Worm (Caenorhabditis elegans) whole organism, early embryonic: Measurements from ENCODE around the gene C49A9.5.

ENCODE experiments used
- B0310.2 ChIP-seq: sonication (generic microtip); optimal IDR thresholded peaks from 2 replicates; lab custom pipeline; 2016; ENCODE audit warnings: mild to moderate bottlenecking, missing genetic modification characterization, missing compliant biosample characterization
- F13C5.2 ChIP-seq: sonication (generic microtip); optimal IDR thresholded peaks from 2 replicates; lab custom pipeline; 2017; ENCODE audit warnings: mild to moderate bottlenecking, missing genetic modification characterization, inconsistent platforms, missing compliant biosample characterization
- aly-1 ChIP-seq: sonication (generic microtip); optimal IDR thresholded peaks from 2 replicates; lab custom pipeline; 2016; ENCODE audit warnings: missing genetic modification characterization, missing compliant biosample characterization
- ama-1 ChIP-seq: fragments of 150-350 bp; optimal IDR thresholded peaks from 2 replicates; lab custom pipeline; 2014
- ceh-13 ChIP-seq: fragments of 200-800 bp; sonication (Bioruptor generic); optimal IDR thresholded peaks from 2 replicates; lab custom pipeline; 2018; ENCODE audit warnings: mild to moderate bottlenecking, missing genetic modification characterization, missing compliant biosample characterization
- ceh-36 ChIP-seq: sonication (generic microtip); optimal IDR thresholded peaks from 2 replicates; lab custom pipeline; 2016; ENCODE audit warnings: missing genetic modification characterization, inconsistent platforms, missing compliant biosample characterization
- ets-7 ChIP-seq: sonication (generic microtip); optimal IDR thresholded peaks from 2 replicates; lab custom pipeline; 2016; ENCODE audit warnings: missing genotype, missing genetic modification characterization, missing compliant biosample characterization
- flt-1 ChIP-seq: fragments of 200-800 bp; sonication (Bioruptor generic); IDR thresholded peaks from 2 replicates; pipeline ENCODE4 v1.3.6; 2022; ENCODE audit warnings: missing genetic modification characterization, missing compliant biosample characterization
- hmbx-1 ChIP-seq: sonication (generic microtip); optimal IDR thresholded peaks from 2 replicates; lab custom pipeline; 2016; ENCODE audit warnings: mild to moderate bottlenecking, missing genetic modification characterization, missing compliant biosample characterization
- hmg-4 ChIP-seq: fragments of 200-800 bp; sonication (Bioruptor generic); optimal IDR thresholded peaks from 2 replicates; lab custom pipeline; 2018; ENCODE audit warnings: mild to moderate bottlenecking, missing genetic modification characterization, missing compliant biosample characterization
- hnd-1 ChIP-seq: sonication (generic microtip); optimal IDR thresholded peaks from 2 replicates; lab custom pipeline; 2016; ENCODE audit warnings: missing genetic modification characterization, missing compliant biosample characterization
- pes-1 ChIP-seq: fragments of 200-800 bp; sonication (Bioruptor generic); IDR thresholded peaks from 2 replicates; pipeline ENCODE4 v1.3.6; 2022; ENCODE audit warnings: missing genetic modification reagents, missing genetic modification characterization, missing compliant biosample characterization
- scrt-1 ChIP-seq: fragments of 200-800 bp; sonication (Bioruptor generic); IDR thresholded peaks from 2 replicates; pipeline ENCODE4 v1.3.6; 2022; ENCODE audit warnings: missing genetic modification characterization, missing compliant biosample characterization
- sea-1 ChIP-seq: fragments of 200-800 bp; sonication (Bioruptor generic); conservative IDR thresholded peaks from 2 replicates; pipeline ENCODE4 v1.3.6; 2022; ENCODE audit warnings: missing genetic modification characterization, missing compliant biosample characterization
- tbx-11 ChIP-seq: fragments of 200-800 bp; sonication (Bioruptor generic); IDR thresholded peaks from 2 replicates; pipeline ENCODE4 v1.3.6; 2022; ENCODE audit warnings: missing genetic modification characterization, missing compliant biosample characterization
- tbx-37 ChIP-seq: fragments of 200-800 bp; sonication (Bioruptor generic); conservative IDR thresholded peaks from 2 replicates; pipeline ENCODE4 v1.3.6; 2022; ENCODE audit warnings: missing genetic modification reagents, missing genetic modification characterization, missing compliant biosample characterization
- tra-4 ChIP-seq: sonication (generic microtip); optimal IDR thresholded peaks from 2 replicates; lab custom pipeline; 2017; ENCODE audit warnings: missing genetic modification characterization, missing compliant biosample characterization

Gene C49A9.5

DNA sequence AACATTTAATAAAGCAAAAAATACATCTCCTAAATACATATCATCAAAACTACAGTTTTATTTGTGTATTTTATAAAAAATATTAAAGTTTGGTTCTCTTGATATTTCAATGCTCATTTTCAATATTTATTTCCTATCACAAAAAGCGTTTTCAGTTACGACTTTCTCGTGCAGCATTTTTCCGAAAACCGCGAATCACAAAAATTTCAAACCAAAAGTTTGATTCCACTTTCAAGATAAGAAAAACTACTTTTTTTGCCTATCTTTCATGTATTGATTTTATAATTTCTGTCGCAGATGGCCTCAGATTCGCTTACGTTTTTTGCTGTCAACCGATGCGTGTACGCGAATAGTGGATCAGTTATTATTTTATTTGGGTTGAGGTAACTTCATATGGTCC is 6.0 kb downstream of the C49A9.5 start, which contains the start of gene C49A9.4:
C49A9.4 (plus strand) TSS at position 265 of the 400 bp plus-strand sequence.
- no peak for TF ChIP-seq tbx-11 (GFP tag; lab: Robert Waterston, UW)
- no peak for TF ChIP-seq F13C5.2 (tag; lab: Kevin White, UChicago)
- TF ChIP-seq hmbx-1 (tag; lab: Kevin White, UChicago): no peak
- TF ChIP-seq ceh-36 (tag; lab: Kevin White, UChicago): no peak
- TF ChIP-seq hnd-1 (tag; lab: Kevin White, UChicago): no peak
- TF ChIP-seq ets-7 (tag; lab: Kevin White, UChicago): no peak

DNA sequence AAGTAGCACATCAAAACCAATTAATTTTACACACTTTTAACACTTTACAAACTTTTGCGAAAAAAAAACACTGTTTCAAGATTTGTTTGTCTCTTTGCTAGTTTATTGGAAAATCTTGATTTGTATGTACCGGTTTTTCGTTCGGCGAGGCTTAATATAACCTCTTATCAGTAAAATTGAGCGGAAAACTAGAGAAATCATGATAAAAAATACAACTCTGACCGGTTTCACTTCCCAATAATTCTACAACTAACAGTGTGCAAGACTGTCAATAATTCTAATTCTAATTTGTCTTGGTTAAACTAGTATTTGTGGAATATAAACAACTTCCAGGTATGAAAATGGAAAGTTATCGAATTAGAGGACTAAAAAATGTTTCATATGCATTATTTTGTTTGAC is 8.4 kb downstream of the C49A9.5 start, which contains the start of gene C49A9.3:
C49A9.3 (plus strand) TSS at position 212 of the 400 bp plus-strand sequence.
- TF ChIP-seq pes-1 (GFP tag; lab: Robert Waterston, UW) (no peak), ets-7 (tag; lab: Kevin White, UChicago) (no peak), sea-1 (GFP tag; lab: Robert Waterston, UW) (no peak), hnd-1 (tag; lab: Kevin White, UChicago) (no peak), tra-4 (tag; lab: Kevin White, UChicago) (no peak), hmg-4 (GFP tag; lab: Kevin White, UChicago) (no peak), ceh-13 (no peak), ama-1 (lab: Kevin White, UChicago) (no peak), F13C5.2 (tag; lab: Kevin White, UChicago) (no peak), flt-1 (no peak), tbx-37 (no peak), B0310.2 (no peak), scrt-1 (GFP tag; lab: Robert Waterston, UW) (no peak), tbx-11 (GFP tag; lab: Robert Waterston, UW) (no peak), hmbx-1 (tag; lab: Kevin White, UChicago) (no peak)

DNA sequence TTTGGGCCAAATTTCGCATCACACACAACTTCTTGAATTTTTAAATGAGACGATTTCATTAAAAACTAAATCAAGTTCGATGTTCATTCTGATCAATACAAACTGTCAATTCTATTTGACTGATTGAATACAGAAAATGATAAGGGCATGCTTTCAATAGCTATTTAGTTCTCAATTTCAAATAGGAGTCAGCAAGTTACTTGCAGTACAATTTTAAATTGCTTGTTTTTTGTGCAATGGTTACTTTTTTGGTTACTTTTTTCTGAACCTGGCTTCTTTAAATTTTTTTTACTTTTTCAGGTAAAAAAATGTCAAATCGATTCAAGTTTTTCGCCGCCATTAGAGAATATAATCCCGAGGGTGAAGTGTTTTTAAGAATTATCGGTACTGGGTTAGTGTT is 11.7 kb downstream of the C49A9.5 start, which contains the start of gene C49A9.2:
C49A9.2 (plus strand) TSS at position 301 of the 400 bp plus-strand sequence.
- TF ChIP-seq F13C5.2 (tag; lab: Kevin White, UChicago) (no peak), hmg-4 (GFP tag; lab: Kevin White, UChicago) (no peak), pes-1 (GFP tag; lab: Robert Waterston, UW) (no peak), tra-4 (tag; lab: Kevin White, UChicago) (no peak), ama-1 (lab: Kevin White, UChicago) (no peak), B0310.2 (no peak), flt-1 (no peak), ceh-36 (tag; lab: Kevin White, UChicago) (no peak), tbx-11 (GFP tag; lab: Robert Waterston, UW) (no peak), scrt-1 (GFP tag; lab: Robert Waterston, UW) (no peak), tbx-37 (no peak), hnd-1 (tag; lab: Kevin White, UChicago) (no peak), ets-7 (tag; lab: Kevin White, UChicago) (no peak), sea-1 (GFP tag; lab: Robert Waterston, UW) (no peak), aly-1 (no peak), ceh-13 (no peak), hmbx-1 (tag; lab: Kevin White, UChicago) (no peak)

DNA sequence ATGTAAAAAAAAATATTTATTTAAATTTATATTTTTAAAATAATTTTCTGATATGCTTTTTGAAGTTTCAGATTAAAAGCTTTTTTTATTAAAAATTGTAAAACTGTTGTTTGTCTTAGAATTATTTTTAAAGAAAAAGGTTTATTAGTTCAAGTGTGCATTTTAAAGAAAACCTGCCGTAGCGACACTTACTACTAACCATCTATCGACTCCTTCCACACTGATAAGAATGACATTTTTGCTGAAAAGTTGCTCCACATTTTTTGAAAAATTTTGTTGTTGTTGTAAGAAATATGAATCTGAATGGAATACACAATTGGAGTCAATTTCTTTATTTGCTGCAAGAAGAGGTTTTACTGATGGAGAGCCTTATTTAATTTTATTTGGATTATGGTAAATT is 14.5 kb downstream of the C49A9.5 start, which contains the start of gene C49A9.1:
C49A9.1 (plus strand) TSS at position 217 of the 400 bp plus-strand sequence.
- no peak for TF ChIP-seq tbx-37
- TF ChIP-seq ceh-36 (tag; lab: Kevin White, UChicago): no peak
- TF ChIP-seq flt-1: no peak
- TF ChIP-seq ama-1 (lab: Kevin White, UChicago): no peak
- no peak for TF ChIP-seq tra-4 (tag; lab: Kevin White, UChicago)
- no peak for TF ChIP-seq sea-1 (GFP tag; lab: Robert Waterston, UW)
- TF ChIP-seq aly-1: no peak
- no peak for TF ChIP-seq B0310.2
- no peak for TF ChIP-seq ceh-13
- TF ChIP-seq pes-1 (GFP tag; lab: Robert Waterston, UW): no peak
- TF ChIP-seq hnd-1 (tag; lab: Kevin White, UChicago): no peak
- TF ChIP-seq scrt-1 (GFP tag; lab: Robert Waterston, UW): no peak
- no peak for TF ChIP-seq hmbx-1 (tag; lab: Kevin White, UChicago)
- no peak for TF ChIP-seq hmg-4 (GFP tag; lab: Kevin White, UChicago)
- TF ChIP-seq tbx-11 (GFP tag; lab: Robert Waterston, UW): no peak
- TF ChIP-seq F13C5.2 (tag; lab: Kevin White, UChicago): no peak
- TF ChIP-seq ets-7 (tag; lab: Kevin White, UChicago): no peak

DNA sequence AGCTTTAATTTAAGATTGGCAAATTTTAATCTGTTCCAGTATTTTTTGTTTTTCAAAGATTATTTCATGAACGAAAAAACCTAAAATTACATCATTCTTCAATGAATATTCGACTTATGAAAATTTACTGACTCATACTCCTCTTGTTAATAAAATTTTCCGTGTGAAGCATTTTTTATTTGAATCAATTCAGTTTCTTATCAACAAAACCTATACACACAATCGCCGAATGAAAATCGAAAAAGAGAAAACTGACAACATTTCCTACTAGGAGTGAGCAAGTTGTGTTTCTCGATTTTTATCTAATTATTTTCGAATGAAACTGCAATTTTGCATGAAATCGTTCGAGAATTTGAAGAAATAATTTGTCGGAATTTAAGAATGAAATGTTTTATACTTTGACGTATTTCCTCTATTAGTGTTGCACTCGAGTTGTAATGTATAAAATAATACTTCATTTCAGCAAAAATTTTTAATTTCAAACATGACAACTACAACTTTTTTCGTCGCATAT is 17.1 kb downstream of the C49A9.5 start, which contains the start of gene F58F9.4:
F58F9.4 (plus strand) TSS at position 464 of the 514 bp plus-strand sequence.
- TF ChIP-seq pes-1 (GFP tag; lab: Robert Waterston, UW): no peak
- TF ChIP-seq scrt-1 (GFP tag; lab: Robert Waterston, UW): no peak
- TF ChIP-seq hnd-1 (tag; lab: Kevin White, UChicago): no peak
- no peak for TF ChIP-seq tbx-37
- no peak for TF ChIP-seq ceh-36 (tag; lab: Kevin White, UChicago)
- no peak for TF ChIP-seq ceh-13
- no peak for TF ChIP-seq hmg-4 (GFP tag; lab: Kevin White, UChicago)
- TF ChIP-seq tbx-11 (GFP tag; lab: Robert Waterston, UW): no peak
- no peak for TF ChIP-seq tra-4 (tag; lab: Kevin White, UChicago)
- TF ChIP-seq ama-1 (lab: Kevin White, UChicago): no peak
- TF ChIP-seq aly-1: no peak
- TF ChIP-seq F13C5.2 (tag; lab: Kevin White, UChicago): no peak
- no peak for TF ChIP-seq B0310.2
- no peak for TF ChIP-seq hmbx-1 (tag; lab: Kevin White, UChicago)
- no peak for TF ChIP-seq sea-1 (GFP tag; lab: Robert Waterston, UW)
- no peak for TF ChIP-seq ets-7 (tag; lab: Kevin White, UChicago)
- no peak for TF ChIP-seq flt-1

DNA sequence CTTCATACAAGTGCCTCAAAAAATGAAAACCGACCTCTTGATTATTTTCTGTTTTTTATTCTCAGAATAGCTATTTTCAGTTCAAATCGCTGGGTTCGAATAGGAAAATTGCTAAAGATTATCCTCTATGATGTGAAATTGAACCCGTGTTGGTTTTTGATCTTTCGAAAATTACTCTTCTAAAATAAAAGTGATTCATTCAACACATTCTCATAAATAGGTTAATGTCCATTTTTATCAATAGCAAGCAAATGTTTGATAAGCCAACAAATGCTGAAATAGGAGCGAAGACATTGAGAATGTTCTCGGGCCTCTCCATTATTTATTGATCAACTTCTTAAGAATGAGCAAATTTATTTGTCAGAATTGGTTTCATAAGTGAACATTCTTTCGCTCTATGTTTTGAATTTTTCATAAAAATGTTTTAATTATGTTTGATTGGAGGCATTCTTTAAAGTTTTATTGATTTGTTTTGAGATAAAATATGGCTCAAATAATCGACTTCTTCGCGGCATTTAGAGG is 19.4 kb downstream of the C49A9.5 start, which contains the start of gene F58F9.3:
F58F9.3 (plus strand) TSS at position 472 of the 522 bp plus-strand sequence.
- TF ChIP-seq scrt-1 (GFP tag; lab: Robert Waterston, UW) (no peak), pes-1 (GFP tag; lab: Robert Waterston, UW) (no peak), F13C5.2 (tag; lab: Kevin White, UChicago) (no peak), tbx-37 (no peak), hnd-1 (tag; lab: Kevin White, UChicago) (no peak), tra-4 (tag; lab: Kevin White, UChicago) (no peak), hmg-4 (GFP tag; lab: Kevin White, UChicago) (no peak), B0310.2 (no peak), tbx-11 (GFP tag; lab: Robert Waterston, UW) (no peak)
